Worm (Caenorhabditis elegans): ENCODE results near the gene grl-30.
A peak's percentile ranks its signal among the peaks of the same experiment; 100 is the strongest.

grl-30 gene

DNA sequence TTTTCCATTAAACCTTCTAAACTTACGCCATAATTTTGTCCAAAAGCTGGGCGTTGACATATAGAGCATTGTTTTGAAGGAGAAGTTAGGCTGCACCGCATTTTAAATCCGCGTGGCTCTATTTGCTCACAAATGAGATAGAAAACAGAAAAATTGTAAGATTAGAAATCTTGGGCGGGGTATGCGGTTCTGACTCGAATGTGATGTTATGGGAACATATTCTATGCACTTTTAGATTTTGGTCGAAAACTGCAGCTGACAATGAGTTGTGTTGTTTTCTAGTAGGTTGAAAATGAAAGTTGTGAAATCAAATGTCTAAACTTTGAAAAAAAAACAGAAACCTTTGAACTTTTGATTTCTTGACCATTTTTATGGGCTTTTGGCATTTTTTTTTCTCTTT, 12.7 kb upstream of the grl-30 start, which contains the start of gene nhr-222:
nhr-222 (minus strand) TSS at position 101 of the 400 bp plus-strand sequence.
- TF ChIP-seq fkh-10 (GFP tag; optimal IDR thresholded peaks at IDR 0.05) (no peak), sox-4 (tag; optimal IDR thresholded peaks at IDR 0.05) (no peak), Y116A8C.19 (tag; optimal IDR thresholded peaks at IDR 0.05; ENCODE audit: borderline replicate concordance) (no peak), mab-9 (GFP tag; IDR thresholded peaks at IDR 0.05) (no peak)

DNA sequence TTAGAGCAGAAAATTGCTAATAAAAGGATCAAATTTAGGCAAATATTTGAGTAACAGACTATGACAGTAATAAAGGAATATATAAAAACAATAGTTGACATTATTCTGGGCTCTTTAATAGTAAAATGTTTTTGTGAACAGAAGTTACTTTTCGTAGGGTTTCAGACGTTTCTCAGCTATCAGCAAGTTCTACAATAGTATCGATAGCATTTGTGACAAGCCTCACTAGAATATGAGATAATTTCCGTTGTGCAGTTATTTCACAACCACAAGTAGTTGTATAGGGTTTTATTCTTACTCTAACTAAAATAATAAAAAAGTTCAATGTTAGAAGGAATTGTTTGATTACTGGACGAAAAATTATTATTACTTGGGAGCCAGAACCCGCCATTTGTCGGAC, 9.6 kb upstream of the grl-30 start, which contains the start of gene srbc-68:
srbc-68 (minus strand) TSS at position 101 of the 400 bp plus-strand sequence.
- TF ChIP-seq nhr-237 (tag; optimal IDR thresholded peaks at IDR 0.05) (no peak), xbp-1 (tag; optimal IDR thresholded peaks at IDR 0.05) (no peak), nhr-28 (tag; optimal IDR thresholded peaks at IDR 0.05) (no peak), mep-1 (tag; optimal IDR thresholded peaks at IDR 0.05) (no peak), ces-1 (GFP tag; optimal IDR thresholded peaks at IDR 0.05) (no peak), efl-1 (optimal IDR thresholded peaks at IDR 0.05) (no peak), efl-1 (GFP tag; optimal IDR thresholded peaks at IDR 0.05 in 1 of 2) (no peak), nhr-47 (tag; optimal IDR thresholded peaks at IDR 0.05) (no peak), unc-62 (GFP tag; optimal IDR thresholded peaks at IDR 0.05) (no peak), ztf-4 (tag; optimal IDR thresholded peaks at IDR 0.05) (no peak), skn-1 (tag; optimal IDR thresholded peaks at IDR 0.05) (no peak), zip-4 (GFP tag; optimal IDR thresholded peaks at IDR 0.05) (no peak), ceh-82 (tag; optimal IDR thresholded peaks at IDR 0.05) (no peak), ceh-8 (GFP tag; optimal IDR thresholded peaks at IDR 0.05) (no peak), nhr-90 (tag; optimal IDR thresholded peaks at IDR 0.05; ENCODE audit: poor library complexity) (no peak), mdl-1 (tag; optimal IDR thresholded peaks at IDR 0.05) (no peak), hlh-17 (GFP tag; optimal IDR thresholded peaks at IDR 0.05; ENCODE audit: borderline replicate concordance) (no peak), C04F5.9 (tag; optimal IDR thresholded peaks at IDR 0.05) (no peak)

DNA sequence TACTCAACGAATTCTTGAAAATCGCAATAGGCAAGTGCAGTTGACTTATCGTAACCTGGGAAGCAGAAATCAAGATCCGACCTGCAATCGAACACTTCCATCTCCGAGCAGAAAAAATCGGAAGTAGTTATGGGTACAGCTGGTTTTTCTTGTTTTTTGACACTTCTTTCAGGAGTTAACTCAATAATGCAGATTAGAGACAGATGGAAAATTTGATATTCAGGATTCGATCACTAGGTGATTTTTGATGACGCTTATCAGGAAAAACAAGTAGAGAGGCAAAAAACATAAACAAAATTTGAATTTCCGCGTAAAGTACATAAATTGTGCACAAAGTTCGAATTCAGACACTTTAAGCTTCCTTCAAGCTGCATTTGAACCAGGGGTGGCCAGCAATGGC, 7.3 kb upstream of the grl-30 start, which contains the start of gene srw-130:
srw-130 (minus strand) TSS at position 101 of the 400 bp plus-strand sequence.
- TF ChIP-seq nhr-12 (tag; optimal IDR thresholded peaks at IDR 0.05) = no peak
- no peak for TF ChIP-seq mdl-1 (tag; optimal IDR thresholded peaks at IDR 0.05)

DNA sequence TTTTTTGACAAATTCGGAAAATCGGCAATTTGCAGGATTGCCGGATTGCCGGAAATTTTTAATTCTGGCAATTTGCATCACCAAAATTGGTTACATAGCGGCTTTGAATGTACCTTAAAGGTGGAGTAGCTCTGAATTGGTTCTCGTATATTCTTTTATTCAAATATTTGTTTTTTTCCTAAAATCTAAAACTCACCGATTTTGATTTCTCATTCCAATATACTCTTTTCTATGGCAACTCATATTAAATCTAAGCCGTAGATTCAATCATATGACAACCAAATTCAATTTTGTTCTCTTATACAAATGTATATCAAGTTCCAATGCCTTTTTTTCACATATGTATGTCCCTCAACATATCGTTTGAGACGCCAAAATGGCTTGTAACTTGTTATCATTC, 6.5 kb upstream of the grl-30 start, which contains the start of gene sri-21:
sri-21 (plus strand) TSS at position 301 of the 400 bp plus-strand sequence.
- no peak for TF ChIP-seq C34B4.2 (tag; optimal IDR thresholded peaks at IDR 0.05)

DNA sequence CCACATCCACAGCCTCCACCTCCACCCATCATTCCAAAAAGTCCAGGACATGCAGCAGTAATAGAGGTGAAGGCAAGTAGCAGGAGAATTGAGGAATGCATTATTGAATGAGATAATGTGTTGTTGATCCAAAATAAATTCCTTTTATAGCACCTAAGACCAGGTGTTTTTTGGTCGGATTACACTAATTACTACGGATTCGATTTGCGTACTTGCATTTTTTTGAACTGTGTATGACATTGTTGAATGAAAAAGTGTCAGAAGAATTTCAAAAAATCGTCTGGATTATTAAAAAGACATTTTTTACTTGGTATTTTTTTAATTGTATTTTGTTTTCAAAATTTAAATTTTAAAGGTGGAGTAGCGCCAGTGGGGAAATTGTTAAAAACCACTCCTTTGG, 4.3 kb upstream of the grl-30 start, which contains the start of gene grl-28:
grl-28 (minus strand) TSS at position 101 of the 400 bp plus-strand sequence.
- TF ChIP-seq nhr-85 (tag) (peak; percentile 1), pax-3 (tag; optimal IDR thresholded peaks at IDR 0.05) (no peak)

DNA sequence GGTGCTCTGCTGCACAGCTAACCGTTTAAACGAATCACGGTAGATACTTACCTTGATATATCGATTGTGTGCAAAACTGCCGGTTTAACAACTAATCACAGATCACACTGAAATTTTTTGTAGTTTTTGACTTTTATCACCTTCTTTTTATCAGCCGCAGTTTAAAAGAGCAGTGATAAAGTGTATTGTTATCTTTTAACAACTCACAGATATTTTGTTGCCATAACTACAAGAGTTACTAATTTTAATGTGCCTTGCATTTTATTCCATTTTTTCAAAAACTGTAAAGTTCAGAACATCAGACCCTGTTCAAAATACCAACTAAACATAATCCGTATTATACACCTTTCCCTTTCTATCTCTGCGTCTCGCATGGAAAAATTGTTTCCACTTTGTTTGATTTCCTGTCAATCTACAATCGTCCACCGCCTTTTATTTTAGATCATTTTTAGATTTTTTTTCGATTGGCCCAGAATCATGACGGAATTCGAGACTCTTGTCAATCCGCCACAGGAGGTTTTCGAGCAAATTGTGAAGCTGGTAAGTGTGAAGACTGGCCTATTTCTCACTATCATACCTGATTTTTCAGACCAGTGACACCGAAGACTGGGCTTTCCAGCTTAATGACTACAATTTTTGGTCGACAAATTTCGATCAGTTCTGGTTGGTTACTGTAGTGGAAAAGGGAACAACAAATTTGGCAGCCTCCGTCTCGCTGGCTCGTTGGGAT, 3.2 kb upstream of the grl-30 start, which contains the start of gene T24A6.20:
T24A6.20 (plus strand) TSS at position 395 of the 730 bp plus-strand sequence.
- no peak for TF ChIP-seq irx-1 (tag; optimal IDR thresholded peaks at IDR 0.05)
- no peak for TF ChIP-seq hlh-4 (tag; optimal IDR thresholded peaks at IDR 0.05)
- peak; percentile 70 for TF ChIP-seq elt-2 (tag; optimal IDR thresholded peaks at IDR 0.05)
- TF ChIP-seq dpl-1 (GFP tag; optimal IDR thresholded peaks at IDR 0.05) = no peak
- TF ChIP-seq ztf-11 (tag; optimal IDR thresholded peaks at IDR 0.05) = no peak
- TF ChIP-seq nhr-237 (tag; optimal IDR thresholded peaks at IDR 0.05) = no peak
- no peak for TF ChIP-seq mdl-1 (tag; optimal IDR thresholded peaks at IDR 0.05)
- no peak for TF ChIP-seq mef-2 (tag; optimal IDR thresholded peaks at IDR 0.05)
- no peak for TF ChIP-seq alr-1 (tag; optimal IDR thresholded peaks at IDR 0.05; ENCODE audit: borderline replicate concordance)
- no peak for TF ChIP-seq fkh-4 (tag; optimal IDR thresholded peaks at IDR 0.05; ENCODE audit: borderline replicate concordance)
- TF ChIP-seq dsc-1 (tag; optimal IDR thresholded peaks at IDR 0.05) = no peak
- TF ChIP-seq pag-3 (tag; optimal IDR thresholded peaks at IDR 0.05; ENCODE audit: borderline replicate concordance, insufficient read depth) = no peak
- TF ChIP-seq C34B4.2 (tag; optimal IDR thresholded peaks at IDR 0.05) = no peak
- no peak for TF ChIP-seq snpc-4 (tag; optimal IDR thresholded peaks at IDR 0.05)
- TF ChIP-seq efl-1 (optimal IDR thresholded peaks at IDR 0.05) = no peak
- TF ChIP-seq efl-1 (GFP tag; optimal IDR thresholded peaks at IDR 0.05 in 1 of 2) = peak in 1 of 2 experiments; percentile 91
- TF ChIP-seq unc-62 (GFP tag; optimal IDR thresholded peaks at IDR 0.05) = no peak
- TF ChIP-seq unc-30 (tag; optimal IDR thresholded peaks at IDR 0.05) = no peak
- no peak for TF ChIP-seq snu-23 (GFP tag; optimal IDR thresholded peaks at IDR 0.05)
- TF ChIP-seq mab-9 (GFP tag; IDR thresholded peaks at IDR 0.05) = no peak
- peak; percentile 35 for TF ChIP-seq blmp-1 (tag; optimal IDR thresholded peaks at IDR 0.05)
- TF ChIP-seq lir-3 (tag; optimal IDR thresholded peaks at IDR 0.05; ENCODE audit: poor library complexity) = no peak
